Worm (Caenorhabditis elegans): ENCODE data around the gene ipla-5.

ipla-5 gene

DNA sequence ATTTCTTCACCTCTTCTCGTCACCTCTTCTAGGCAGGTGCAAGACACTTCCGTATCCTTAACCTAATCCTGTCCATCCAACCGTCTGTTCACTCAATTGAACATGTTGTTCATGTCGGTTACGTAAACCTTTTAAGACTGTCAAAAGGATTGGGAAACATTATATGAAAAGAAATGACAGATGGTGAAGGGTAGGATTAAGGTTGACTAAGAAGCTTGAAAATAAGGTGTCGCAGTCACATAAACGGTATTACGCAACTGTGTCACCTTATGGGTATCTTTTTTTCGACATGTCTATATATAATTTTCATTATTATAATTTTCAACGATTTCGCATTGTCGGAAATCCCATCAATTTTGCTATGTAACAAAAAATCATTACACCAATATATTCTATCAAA, 7.8 kb downstream of the ipla-5 start:
- no peak for TF ChIP-seq alr-1 (tag; optimal IDR thresholded peaks at IDR 0.05)
- no peak for TF ChIP-seq nhr-6 (tag; optimal IDR thresholded peaks at IDR 0.05)
- no peak for TF ChIP-seq ama-1 (optimal IDR thresholded peaks at IDR 0.05)
- TF ChIP-seq snpc-4 (tag; optimal IDR thresholded peaks at IDR 0.05): no peak
- no peak for TF ChIP-seq unc-62 (GFP tag; optimal IDR thresholded peaks at IDR 0.05)
- TF ChIP-seq nhr-23 (tag; optimal IDR thresholded peaks at IDR 0.05): no peak
- no peak for TF ChIP-seq nhr-77 (tag; optimal IDR thresholded peaks at IDR 0.05)
- no peak for TF ChIP-seq ZK546.5 (tag; optimal IDR thresholded peaks at IDR 0.05)
- TF ChIP-seq elt-3 (tag; optimal IDR thresholded peaks at IDR 0.05): no peak
- no peak for TF ChIP-seq aly-2 (tag; optimal IDR thresholded peaks at IDR 0.05)
- TF ChIP-seq zag-1 (tag; optimal IDR thresholded peaks at IDR 0.05): no peak
- no peak for TF ChIP-seq unc-39 (tag; optimal IDR thresholded peaks at IDR 0.05)
- no peak for TF ChIP-seq unc-55 (GFP tag; optimal IDR thresholded peaks at IDR 0.05)
- no peak for TF ChIP-seq Y55F3AM.14 (GFP tag; optimal IDR thresholded peaks at IDR 0.05)
- TF ChIP-seq ztf-4 (tag; optimal IDR thresholded peaks at IDR 0.05): no peak
- no peak for TF ChIP-seq egl-27 (tag; optimal IDR thresholded peaks at IDR 0.05)
- TF ChIP-seq mdl-1 (tag; optimal IDR thresholded peaks at IDR 0.05): no peak
- TF ChIP-seq nhr-237 (tag; optimal IDR thresholded peaks at IDR 0.05): no peak

DNA sequence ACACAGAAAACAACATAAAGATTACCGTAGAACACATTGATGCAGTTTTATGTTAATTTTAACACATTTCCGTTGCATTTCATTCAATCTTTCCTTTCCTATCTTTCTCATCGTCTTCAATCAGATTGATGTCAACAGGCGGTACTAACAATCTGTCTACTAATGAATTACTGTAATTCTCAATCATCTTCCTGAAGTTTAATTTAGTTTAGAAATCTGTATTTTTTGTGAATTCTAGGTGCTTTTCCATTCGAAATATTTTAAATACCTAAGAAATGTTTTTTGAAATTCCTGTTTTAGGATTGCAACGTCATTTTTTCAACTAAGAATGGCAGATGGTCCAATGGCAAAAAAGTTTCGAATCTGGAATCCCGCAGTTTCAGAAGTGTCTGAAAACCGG, 8.7 kb downstream of the ipla-5 start, which contains the start of gene F21D5.9:
TSS of gene F21D5.9 (plus strand) at position 301 of the 400 bp plus-strand sequence.
- TF ChIP-seq mdl-1 (tag; optimal IDR thresholded peaks at IDR 0.05) (no peak), lsy-2 (tag; optimal IDR thresholded peaks at IDR 0.05) (no peak), peb-1 (tag; optimal IDR thresholded peaks at IDR 0.05) (no peak), nhr-12 (tag; optimal IDR thresholded peaks at IDR 0.05) (no peak), snpc-4 (tag; optimal IDR thresholded peaks at IDR 0.05) (no peak), elt-3 (tag; optimal IDR thresholded peaks at IDR 0.05) (no peak), elt-1 (tag; optimal IDR thresholded peaks at IDR 0.05) (no peak), lin-11 (tag; optimal IDR thresholded peaks at IDR 0.05) (no peak), unc-39 (tag; optimal IDR thresholded peaks at IDR 0.05) (no peak), blmp-1 (tag; optimal IDR thresholded peaks at IDR 0.05; ENCODE audit: insufficient read depth) (no peak)

DNA sequence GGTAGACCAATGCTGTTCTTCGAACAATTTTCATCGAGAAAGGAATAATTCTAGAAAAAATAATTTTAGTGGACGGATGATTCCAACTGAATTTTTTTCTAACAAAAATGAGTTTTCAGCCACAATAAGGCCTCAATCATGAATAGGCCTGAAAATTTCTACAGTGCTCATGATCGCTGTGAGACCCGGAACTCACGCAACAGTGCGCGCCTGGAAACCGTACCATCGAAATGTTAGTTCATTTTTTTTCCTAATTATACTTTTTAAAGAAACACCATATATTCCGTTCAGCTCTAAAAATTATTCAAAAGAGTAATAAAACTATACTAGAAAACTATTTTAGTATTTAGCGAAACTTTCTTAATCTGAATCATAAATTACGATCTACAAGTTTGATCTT, 9.9 kb downstream of the ipla-5 start:
- TF ChIP-seq ceh-16 (tag; optimal IDR thresholded peaks at IDR 0.05) (no peak), R02D3.7 (tag; optimal IDR thresholded peaks at IDR 0.05) (no peak), blmp-1 (tag; optimal IDR thresholded peaks at IDR 0.05; ENCODE audit: insufficient read depth) (no peak), ZK546.5 (tag; optimal IDR thresholded peaks at IDR 0.05) (no peak), gmeb-1 (tag; optimal IDR thresholded peaks at IDR 0.05) (no peak), mab-5 (tag; optimal IDR thresholded peaks at IDR 0.05) (no peak), unc-62 (GFP tag; optimal IDR thresholded peaks at IDR 0.05) (no peak), aly-2 (tag; optimal IDR thresholded peaks at IDR 0.05) (no peak), lin-11 (tag; optimal IDR thresholded peaks at IDR 0.05) (no peak), sma-3 (GFP tag; optimal IDR thresholded peaks at IDR 0.05) (no peak), ztf-11 (tag; optimal IDR thresholded peaks at IDR 0.05) (no peak), ceh-82 (tag; optimal IDR thresholded peaks at IDR 0.05) (no peak), zag-1 (tag; optimal IDR thresholded peaks at IDR 0.05) (no peak), nhr-12 (tag; optimal IDR thresholded peaks at IDR 0.05) (no peak), ztf-1 (GFP tag; conservative IDR thresholded peaks at IDR 0.05) (no peak), nhr-129 (tag; optimal IDR thresholded peaks at IDR 0.05) (no peak), nhr-23 (tag; optimal IDR thresholded peaks at IDR 0.05) (no peak), peb-1 (tag; optimal IDR thresholded peaks at IDR 0.05) (no peak), mbf-1 (tag; optimal IDR thresholded peaks at IDR 0.05) (no peak)

DNA sequence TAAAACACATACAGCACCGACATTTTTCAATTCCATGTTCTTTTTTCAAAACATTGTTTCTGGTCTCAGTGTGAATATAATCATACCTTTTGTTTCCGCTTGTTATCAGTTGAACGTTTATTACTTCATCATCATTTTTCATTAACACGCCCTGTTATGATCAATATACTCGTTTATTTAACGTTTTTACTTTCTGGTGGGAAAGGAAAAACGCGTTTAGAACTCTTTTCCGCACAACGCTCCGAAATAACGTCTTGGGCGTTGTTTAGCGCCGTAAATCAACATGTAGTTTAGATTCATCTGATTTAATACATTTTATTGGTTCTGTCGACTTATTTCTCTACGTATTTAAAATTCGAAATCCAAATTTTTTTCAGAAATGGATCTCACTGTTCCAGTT, 10.3 kb downstream of the ipla-5 start, which contains the start of gene pgm-3:
TSS of gene pgm-3 (plus strand) at position 378 of the 400 bp plus-strand sequence.
- peak; percentile 3 for TF ChIP-seq fos-1 (tag; optimal IDR thresholded peaks at IDR 0.05)
- no peak for TF ChIP-seq nhr-12 (tag; optimal IDR thresholded peaks at IDR 0.05)
- no peak for TF ChIP-seq ZK546.5 (tag; optimal IDR thresholded peaks at IDR 0.05)
- no peak for TF ChIP-seq elt-1 (tag; optimal IDR thresholded peaks at IDR 0.05)
- TF ChIP-seq mab-5 (tag; optimal IDR thresholded peaks at IDR 0.05): no peak
- no peak for TF ChIP-seq sma-9 (GFP tag; optimal IDR thresholded peaks at IDR 0.05)
- no peak for TF ChIP-seq sma-9 (tag; optimal IDR thresholded peaks at IDR 0.05)
- peak; percentile 20 for TF ChIP-seq skn-1 (tag; optimal IDR thresholded peaks at IDR 0.05)
